Worm (Caenorhabditis elegans) whole organism, L4 larva: ENCODE measurements around the gene ins-32.

ENCODE experiments used
- D1046.2 ChIP-seq: fragments of 200-800 bp; sonication (Bioruptor generic); IDR thresholded peaks from 2 replicates; pipeline ENCODE4 v1.3.6; 2022; ENCODE audit warnings: missing genetic modification characterization, missing compliant biosample characterization
- F26F4.8 ChIP-seq: fragments of 200-800 bp; sonication (Bioruptor generic); conservative IDR thresholded peaks from 2 replicates; pipeline ENCODE4 v1.3.6; 2022; ENCODE audit warnings: missing genetic modification characterization, missing compliant biosample characterization
- F37D6.2 ChIP-seq: sonication (generic microtip); optimal IDR thresholded peaks from 2 replicates; lab custom pipeline; 2016; ENCODE audit warnings: mild to moderate bottlenecking, missing genetic modification characterization, missing compliant biosample characterization
- T26A8.4 ChIP-seq: fragments of 200-800 bp; sonication (Bioruptor generic); IDR thresholded peaks from 2 replicates; pipeline ENCODE4 v1.3.6; 2022; ENCODE audit warnings: missing genetic modification characterization, missing compliant biosample characterization
- Y48G9A.11 ChIP-seq: fragments of 200-800 bp; sonication (Bioruptor generic); IDR thresholded peaks from 2 replicates; pipeline ENCODE4 v1.3.6; 2022; ENCODE audit warnings: missing genetic modification reagents, missing genetic modification characterization, missing compliant biosample characterization
- Y75B8A.6 ChIP-seq: fragments of 200-800 bp; sonication (Bioruptor generic); IDR thresholded peaks from 2 replicates; pipeline ENCODE4 v1.3.6; 2022; ENCODE audit warnings: missing genetic modification reagents, missing genetic modification characterization, missing compliant biosample characterization
- aly-2 ChIP-seq: sonication (generic microtip); optimal IDR thresholded peaks from 2 replicates; lab custom pipeline; 2018; ENCODE audit warnings: missing biosample characterization, missing genetic modification characterization
- ceh-20 ChIP-seq: fragments of 200-800 bp; sonication (Bioruptor generic); IDR thresholded peaks from 2 replicates; pipeline ENCODE4 v1.3.6; 2022; ENCODE audit warnings: missing genetic modification reagents, missing genetic modification characterization, missing compliant biosample characterization
- ceh-44 ChIP-seq: fragments of 200-800 bp; sonication (Bioruptor generic); IDR thresholded peaks from 2 replicates; pipeline ENCODE4 v1.3.6; 2022; ENCODE audit warnings: missing genetic modification reagents, missing genetic modification characterization, missing compliant biosample characterization
- cey-2 ChIP-seq: sonication (generic microtip); optimal IDR thresholded peaks from 3 replicates; lab custom pipeline; 2017; ENCODE audit warnings: missing genetic modification characterization, mild to moderate bottlenecking, missing compliant biosample characterization, antibody characterized with exemption, borderline replicate concordance; ENCODE audit not compliant: insufficient read depth
- dmd-6 ChIP-seq: fragments of 200-800 bp; sonication (Bioruptor generic); IDR thresholded peaks from 2 replicates; pipeline ENCODE4 v1.3.6; 2022; ENCODE audit warnings: missing genetic modification reagents, missing genetic modification characterization, missing compliant biosample characterization
- dve-1 ChIP-seq: sonication (generic microtip); optimal IDR thresholded peaks from 2 replicates; lab custom pipeline; 2017; ENCODE audit warnings: antibody characterized with exemption, mild to moderate bottlenecking, missing genetic modification characterization, missing compliant biosample characterization; ENCODE audit not compliant: insufficient read depth
- hlh-11 ChIP-seq: fragments of 200-800 bp; sonication (Bioruptor generic); optimal IDR thresholded peaks from 2 replicates; lab custom pipeline; 2018; ENCODE audit warnings: mild to moderate bottlenecking, missing genetic modification characterization, missing compliant biosample characterization
- hlh-30 ChIP-seq: sonication (generic microtip); optimal IDR thresholded peaks from 2 replicates; lab custom pipeline; 2017; ENCODE audit warnings: antibody characterized with exemption, mild to moderate bottlenecking, missing genetic modification characterization, missing compliant biosample characterization; ENCODE audit not compliant: insufficient read depth
- lim-7 ChIP-seq: fragments of 200-800 bp; sonication (Bioruptor generic); IDR thresholded peaks from 2 replicates; pipeline ENCODE4 v1.3.6; 2022; ENCODE audit warnings: missing genetic modification characterization, missing compliant biosample characterization
- lin-1 ChIP-seq: fragments of 200-800 bp; sonication (Bioruptor generic); IDR thresholded peaks from 2 replicates; pipeline ENCODE4 v1.3.6; 2022; ENCODE audit warnings: missing genetic modification reagents, missing genetic modification characterization, missing compliant biosample characterization
- mxl-2 ChIP-seq: fragments of 200-800 bp; sonication (Bioruptor generic); conservative IDR thresholded peaks from 2 replicates; pipeline ENCODE4 v1.3.6; 2022; ENCODE audit warnings: missing genetic modification reagents, missing genetic modification characterization, missing compliant biosample characterization
- mxl-3 ChIP-seq: fragments of 200-800 bp; sonication (Bioruptor generic); optimal IDR thresholded peaks from 2 replicates; lab custom pipeline; 2018; ENCODE audit warnings: mild to moderate bottlenecking, missing genetic modification characterization, missing compliant biosample characterization
- nhr-102 ChIP-seq: sonication (generic microtip); optimal IDR thresholded peaks from 2 replicates; lab custom pipeline; 2016; ENCODE audit warnings: mild to moderate bottlenecking, missing genetic modification characterization, moderate library complexity, missing compliant biosample characterization
- nhr-111 ChIP-seq: fragments of 200-800 bp; sonication (Bioruptor generic); optimal IDR thresholded peaks from 2 replicates; lab custom pipeline; 2018; ENCODE audit warnings: mild to moderate bottlenecking, missing genetic modification characterization, missing compliant biosample characterization
- nhr-25 ChIP-seq: sonication (generic microtip); optimal IDR thresholded peaks from 2 replicates; lab custom pipeline; 2017; ENCODE audit warnings: missing genetic modification characterization, mild to moderate bottlenecking, missing compliant biosample characterization, antibody characterized with exemption, moderate library complexity, borderline replicate concordance; ENCODE audit not compliant: insufficient read depth
- nhr-28 ChIP-seq: fragments of 150-350 bp; optimal IDR thresholded peaks from 2 replicates; lab custom pipeline; 2014; ENCODE audit warnings: missing biosample characterization, missing genetic modification characterization
- nhr-42 ChIP-seq: fragments of 200-800 bp; sonication (Bioruptor generic); IDR thresholded peaks from 2 replicates; pipeline ENCODE4 v1.3.6; 2022; ENCODE audit warnings: missing genetic modification characterization, missing compliant biosample characterization
- nhr-48 ChIP-seq: sonication (generic microtip); optimal IDR thresholded peaks from 2 replicates; lab custom pipeline; 2016; ENCODE audit warnings: mild to moderate bottlenecking, missing genetic modification characterization, missing compliant biosample characterization
- nhr-6 ChIP-seq: fragments of 150-350 bp; optimal IDR thresholded peaks from 2 replicates; lab custom pipeline; 2014; ENCODE audit warnings: missing biosample characterization, missing genetic modification characterization
- nhr-77 ChIP-seq: fragments of 150-350 bp; optimal IDR thresholded peaks from 2 replicates; lab custom pipeline; 2014; ENCODE audit warnings: missing biosample characterization, missing genetic modification characterization
- pqm-1 ChIP-seq: sonication (generic microtip); optimal IDR thresholded peaks from 2 replicates; lab custom pipeline; 2017; ENCODE audit warnings: missing biosample characterization, missing genetic modification characterization
- sdz-12 ChIP-seq: fragments of 200-800 bp; sonication (Bioruptor generic); optimal IDR thresholded peaks from 2 replicates; lab custom pipeline; 2018; ENCODE audit warnings: mild to moderate bottlenecking, missing genetic modification characterization, missing compliant biosample characterization
- set-16 ChIP-seq: fragments of 200-800 bp; sonication (Bioruptor generic); IDR thresholded peaks from 2 replicates; pipeline ENCODE4 v1.3.6; 2022; ENCODE audit warnings: missing genetic modification reagents, missing genetic modification characterization, missing compliant biosample characterization
- snpc-1.2 ChIP-seq: fragments of 200-800 bp; sonication (Bioruptor generic); IDR thresholded peaks from 2 replicates; pipeline ENCODE4 v1.3.6; 2022; ENCODE audit warnings: missing genetic modification reagents, missing genetic modification characterization, missing compliant biosample characterization
- tra-1 ChIP-seq: fragments of 200-800 bp; sonication (Bioruptor generic); IDR thresholded peaks from 2 replicates; pipeline ENCODE4 v1.3.6; 2022; ENCODE audit warnings: missing genetic modification reagents, missing genetic modification characterization, missing compliant biosample characterization
- unc-62 ChIP-seq, 3 experiments: fragments of 150-350 bp in 1 of 3; sonication (generic microtip); optimal IDR thresholded peaks in 2 of 3; peaks in 1 of 3; 1 replicate in 1 of 3; 2 replicates in 2 of 3; lab custom pipeline; 2014 to 2017; ENCODE audit warnings: missing biosample characterization in 3 of 3, missing genetic modification characterization in 3 of 3, missing genetic modification reagents in 3 of 3, missing genotype in 1 of 3
- zag-1 ChIP-seq: fragments of 150-350 bp; optimal IDR thresholded peaks from 2 replicates; lab custom pipeline; 2014; ENCODE audit warnings: missing biosample characterization, missing genetic modification characterization
- ztf-11 ChIP-seq: fragments of 150-350 bp; optimal IDR thresholded peaks from 2 replicates; lab custom pipeline; 2014; ENCODE audit warnings: missing biosample characterization, missing genetic modification characterization

The ins-32 gene

DNA sequence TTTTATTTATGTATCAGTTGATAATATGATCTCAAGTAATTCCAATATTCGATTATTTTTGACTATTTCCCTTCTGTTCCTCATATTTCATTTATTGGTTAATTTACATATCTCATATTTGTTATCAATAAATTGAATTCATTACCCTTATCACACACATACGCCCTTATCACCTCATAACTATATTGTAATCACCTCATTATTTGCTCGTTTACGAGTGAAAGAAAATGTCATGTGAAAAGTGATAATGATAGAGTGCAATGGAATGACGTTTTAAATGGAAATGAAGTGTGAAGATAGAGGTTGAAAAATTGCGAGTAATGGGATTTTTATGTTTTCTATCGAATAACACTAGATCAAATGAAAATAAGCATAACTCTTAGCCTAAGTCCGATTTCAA is 16.6 kb downstream of the ins-32 start (continued):
- TF ChIP-seq unc-62 (GFP tag; optimal IDR thresholded peaks at IDR 0.05 in 1 of 2; lab: Kevin White, UChicago): peak; percentile 70 to 98
- no peak for TF ChIP-seq unc-62 (tag; optimal IDR thresholded peaks at IDR 0.05; lab: Kevin White, UChicago)
- peak; percentile 100 for TF ChIP-seq pqm-1 (tag; lab: Kevin White, UChicago)
- peak; percentile 97 for TF ChIP-seq nhr-77 (tag; lab: Kevin White, UChicago)
- peak; percentile 98 for TF ChIP-seq nhr-28 (tag; lab: Kevin White, UChicago)
- no peak for TF ChIP-seq snpc-1.2 (GFP tag; lab: Robert Waterston, UW)
- peak; percentile 98 for TF ChIP-seq dmd-6 (GFP tag; lab: Robert Waterston, UW)
- peak; percentile 100 for TF ChIP-seq nhr-6
- no peak for TF ChIP-seq nhr-25 (tag; lab: Kevin White, UChicago)
- peak; percentile 50 for TF ChIP-seq mxl-3 (GFP tag; lab: Kevin White, UChicago)
- no peak for TF ChIP-seq aly-2 (tag; lab: Kevin White, UChicago)
- TF ChIP-seq Y48G9A.11 (GFP tag; lab: Robert Waterston, UW): no peak
- 0 out of 2 replicates have a peak, but pooled peaks have one; percentile 18 for TF ChIP-seq nhr-42 (GFP tag; lab: Robert Waterston, UW)
- TF ChIP-seq mxl-2 (GFP tag; lab: Robert Waterston, UW): no peak
- peak; percentile 79 for TF ChIP-seq hlh-11 (tag; lab: Kevin White, UChicago)
- peak; percentile 96 for TF ChIP-seq tra-1 (GFP tag; lab: Robert Waterston, UW)
- no peak for TF ChIP-seq F37D6.2
- TF ChIP-seq lin-1 (GFP tag; lab: Robert Waterston, UW): peak; percentile 91
- TF ChIP-seq T26A8.4 (GFP tag; lab: Robert Waterston, UW): no peak
- peak; percentile 21 for TF ChIP-seq cey-2 (tag; lab: Kevin White, UChicago)
- TF ChIP-seq, all 104 proteins: peak for 17

DNA sequence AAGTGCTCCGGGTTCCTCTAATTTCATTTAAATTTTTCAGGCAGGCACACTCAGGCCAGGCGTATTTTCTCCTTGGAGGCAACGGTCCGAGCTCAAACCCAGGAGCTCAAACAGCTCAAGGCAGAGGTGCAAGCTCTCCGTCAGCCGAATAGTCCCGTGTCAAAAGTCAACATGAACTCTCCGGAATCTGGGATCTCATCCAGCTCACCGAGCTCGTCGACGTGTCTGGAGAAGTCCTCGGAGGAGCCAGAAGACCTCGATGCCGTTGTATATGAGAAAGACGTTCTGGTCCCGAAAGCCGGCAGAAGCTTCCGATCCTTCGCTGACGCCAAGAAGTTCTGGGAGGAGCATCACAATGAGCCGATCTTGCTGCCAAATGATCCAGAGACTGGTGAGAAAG is 17.4 kb downstream of the ins-32 start:
- TF ChIP-seq hlh-30 (tag; lab: Kevin White, UChicago): no peak
- TF ChIP-seq D1046.2 (GFP tag; lab: Robert Waterston, UW): no peak
- peak; percentile 78 for TF ChIP-seq set-16 (GFP tag; lab: Robert Waterston, UW)
- TF ChIP-seq, all 104 proteins: peak for 1

DNA sequence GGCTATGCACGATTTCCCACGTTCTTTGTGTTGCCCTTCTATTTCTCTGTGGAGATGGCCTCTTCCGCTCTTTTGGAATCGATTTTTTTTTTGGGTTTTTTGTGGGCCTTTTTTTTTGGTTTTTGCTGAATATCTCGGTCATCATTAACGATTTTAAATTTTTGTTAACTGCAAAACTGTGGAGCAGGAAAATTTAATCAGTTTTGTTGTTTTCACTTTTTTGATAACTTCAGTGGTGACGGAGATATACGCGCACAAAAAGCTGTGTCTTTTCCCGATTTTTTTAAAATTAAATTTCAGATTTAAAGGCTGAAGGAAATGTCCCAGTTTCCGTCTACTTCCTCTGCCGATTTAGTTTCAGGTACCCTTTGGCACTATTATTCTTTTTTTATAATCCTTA is 17.9 kb downstream of the ins-32 start, which contains the start of gene T24E12.1:
TSS of gene T24E12.1 (plus strand) at position 301 of the 400 bp plus-strand sequence.
- TF ChIP-seq sdz-12 (GFP tag; lab: Kevin White, UChicago) (no peak), ztf-11 (tag; lab: Kevin White, UChicago) (no peak), nhr-102 (tag; lab: Kevin White, UChicago) (no peak), nhr-111 (GFP tag; lab: Kevin White, UChicago) (no peak), Y75B8A.6 (GFP tag; lab: Robert Waterston, UW) (no peak), lim-7 (GFP tag; lab: Robert Waterston, UW) (no peak), D1046.2 (GFP tag; lab: Robert Waterston, UW) (no peak), zag-1 (tag; lab: Kevin White, UChicago) (no peak), F26F4.8 (GFP tag; lab: Robert Waterston, UW) (no peak)

DNA sequence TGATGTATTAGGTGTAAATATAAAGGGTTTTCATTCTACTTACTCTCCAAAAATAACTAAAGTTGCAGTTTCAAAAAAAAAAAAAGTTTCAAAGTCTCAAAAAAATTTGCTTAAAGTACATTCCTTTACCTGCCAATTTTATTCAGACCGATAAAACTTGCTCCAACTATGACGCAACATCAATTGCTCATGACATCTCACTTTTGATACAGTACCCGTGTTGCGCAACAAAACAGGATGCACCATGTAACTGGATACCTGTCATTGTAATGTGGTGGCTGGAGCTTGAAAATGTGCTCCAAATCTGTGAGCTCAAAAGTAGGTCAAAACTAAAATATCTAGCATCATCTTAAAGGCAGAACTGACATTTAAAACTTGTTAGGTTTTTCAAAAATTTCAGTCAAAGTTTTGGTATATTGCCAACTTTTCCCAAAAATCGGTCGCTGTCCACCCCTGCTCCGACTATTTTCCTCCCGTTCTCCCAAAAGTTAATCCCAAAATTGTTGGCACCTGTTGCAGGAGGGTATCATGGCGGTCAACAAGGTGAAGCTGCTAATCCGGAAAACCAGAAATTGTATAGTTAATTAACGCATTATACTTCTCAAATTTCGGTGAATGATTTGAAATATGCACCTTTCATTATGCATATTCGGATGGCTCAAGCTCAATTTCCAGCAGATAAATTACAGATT is 20.7 kb downstream of the ins-32 start, which contains the start of gene T24E12.2:
TSS of gene T24E12.2 (plus strand) at position 642 of the 692 bp plus-strand sequence.
- TF ChIP-seq tra-1 (GFP tag; lab: Robert Waterston, UW) (no peak), ceh-44 (no peak), T26A8.4 (GFP tag; lab: Robert Waterston, UW) (no peak), dve-1 (no peak), ceh-20 (no peak), nhr-48 (no peak)
- TF ChIP-seq, all 104 proteins: peak for 0
